Worm (Caenorhabditis elegans) whole organism, early embryonic: Measurements from ENCODE around the gene F59F3.6.

Source experiments
- B0310.2 ChIP-seq: sonication (generic microtip); optimal IDR thresholded peaks from 2 replicates; lab custom pipeline; 2016; ENCODE audit warnings: mild to moderate bottlenecking, missing genetic modification characterization, missing compliant biosample characterization
- F13C5.2 ChIP-seq: sonication (generic microtip); optimal IDR thresholded peaks from 2 replicates; lab custom pipeline; 2017; ENCODE audit warnings: mild to moderate bottlenecking, missing genetic modification characterization, inconsistent platforms, missing compliant biosample characterization
- aly-1 ChIP-seq: sonication (generic microtip); optimal IDR thresholded peaks from 2 replicates; lab custom pipeline; 2016; ENCODE audit warnings: missing genetic modification characterization, missing compliant biosample characterization
- ama-1 ChIP-seq: fragments of 150-350 bp; optimal IDR thresholded peaks from 2 replicates; lab custom pipeline; 2014
- ceh-13 ChIP-seq: fragments of 200-800 bp; sonication (Bioruptor generic); optimal IDR thresholded peaks from 2 replicates; lab custom pipeline; 2018; ENCODE audit warnings: mild to moderate bottlenecking, missing genetic modification characterization, missing compliant biosample characterization
- ceh-36 ChIP-seq: sonication (generic microtip); optimal IDR thresholded peaks from 2 replicates; lab custom pipeline; 2016; ENCODE audit warnings: missing genetic modification characterization, inconsistent platforms, missing compliant biosample characterization
- ets-7 ChIP-seq: sonication (generic microtip); optimal IDR thresholded peaks from 2 replicates; lab custom pipeline; 2016; ENCODE audit warnings: missing genotype, missing genetic modification characterization, missing compliant biosample characterization
- flt-1 ChIP-seq: fragments of 200-800 bp; sonication (Bioruptor generic); IDR thresholded peaks from 2 replicates; pipeline ENCODE4 v1.3.6; 2022; ENCODE audit warnings: missing genetic modification characterization, missing compliant biosample characterization
- hmg-4 ChIP-seq: fragments of 200-800 bp; sonication (Bioruptor generic); optimal IDR thresholded peaks from 2 replicates; lab custom pipeline; 2018; ENCODE audit warnings: mild to moderate bottlenecking, missing genetic modification characterization, missing compliant biosample characterization
- hnd-1 ChIP-seq: sonication (generic microtip); optimal IDR thresholded peaks from 2 replicates; lab custom pipeline; 2016; ENCODE audit warnings: missing genetic modification characterization, missing compliant biosample characterization
- pes-1 ChIP-seq: fragments of 200-800 bp; sonication (Bioruptor generic); IDR thresholded peaks from 2 replicates; pipeline ENCODE4 v1.3.6; 2022; ENCODE audit warnings: missing genetic modification reagents, missing genetic modification characterization, missing compliant biosample characterization
- scrt-1 ChIP-seq: fragments of 200-800 bp; sonication (Bioruptor generic); IDR thresholded peaks from 2 replicates; pipeline ENCODE4 v1.3.6; 2022; ENCODE audit warnings: missing genetic modification characterization, missing compliant biosample characterization
- sea-1 ChIP-seq: fragments of 200-800 bp; sonication (Bioruptor generic); conservative IDR thresholded peaks from 2 replicates; pipeline ENCODE4 v1.3.6; 2022; ENCODE audit warnings: missing genetic modification characterization, missing compliant biosample characterization
- tbx-11 ChIP-seq: fragments of 200-800 bp; sonication (Bioruptor generic); IDR thresholded peaks from 2 replicates; pipeline ENCODE4 v1.3.6; 2022; ENCODE audit warnings: missing genetic modification characterization, missing compliant biosample characterization
- tbx-37 ChIP-seq: fragments of 200-800 bp; sonication (Bioruptor generic); conservative IDR thresholded peaks from 2 replicates; pipeline ENCODE4 v1.3.6; 2022; ENCODE audit warnings: missing genetic modification reagents, missing genetic modification characterization, missing compliant biosample characterization
- tra-4 ChIP-seq: sonication (generic microtip); optimal IDR thresholded peaks from 2 replicates; lab custom pipeline; 2017; ENCODE audit warnings: missing genetic modification characterization, missing compliant biosample characterization

F59F3.6 gene

ce11 chrX:10951922-10952321, 47.2 kb downstream of the F59F3.6 start:
- TF ChIP-seq ceh-13 (GFP tag; lab: Kevin White, UChicago), result no peak
- no peak for TF ChIP-seq scrt-1 (GFP tag; lab: Robert Waterston, UW)
- TF ChIP-seq tbx-37, result no peak
- no peak for TF ChIP-seq sea-1
- no peak for TF ChIP-seq ceh-36 (tag; lab: Kevin White, UChicago)
- TF ChIP-seq pes-1, result no peak
- TF ChIP-seq flt-1 (GFP tag; lab: Robert Waterston, UW), result no peak
- no peak for TF ChIP-seq ama-1 (lab: Kevin White, UChicago)
- no peak for TF ChIP-seq ets-7 (tag; lab: Kevin White, UChicago)
- no peak for TF ChIP-seq tbx-11 (GFP tag; lab: Robert Waterston, UW)
- no peak for TF ChIP-seq aly-1 (tag; lab: Kevin White, UChicago)
- TF ChIP-seq tra-4 (tag; lab: Kevin White, UChicago), result no peak
- TF ChIP-seq B0310.2 (tag; lab: Kevin White, UChicago), result no peak
- no peak for TF ChIP-seq F13C5.2 (tag; lab: Kevin White, UChicago)

DNA sequence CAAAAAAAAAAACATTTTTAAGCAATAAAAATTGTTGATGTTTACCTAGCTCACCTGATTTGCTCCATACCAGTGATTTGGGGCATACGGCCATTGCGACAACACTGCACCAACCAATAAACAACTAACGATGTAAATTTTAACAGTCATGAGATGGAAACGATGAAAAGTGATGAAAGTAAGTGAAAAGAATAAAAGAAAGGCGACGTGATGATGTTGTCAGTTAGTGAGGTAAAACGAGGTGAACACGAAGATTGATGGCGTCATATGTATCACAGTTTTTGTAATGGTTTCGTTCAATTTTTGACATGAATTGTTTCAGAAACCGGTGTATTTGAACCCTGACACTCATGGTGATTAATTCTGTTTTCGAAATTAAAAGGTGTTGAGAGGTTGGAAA, 47.9 kb downstream of the F59F3.6 start, which contains the start of gene K09C8.7:
TSS of gene K09C8.7 (minus strand) at position 226 of the 400 bp plus-strand sequence.
- TF ChIP-seq ceh-13 (GFP tag; lab: Kevin White, UChicago), result no peak
- no peak for TF ChIP-seq B0310.2 (tag; lab: Kevin White, UChicago)
- no peak for TF ChIP-seq aly-1 (tag; lab: Kevin White, UChicago)
- TF ChIP-seq ama-1 (lab: Kevin White, UChicago), result no peak
- TF ChIP-seq tbx-37, result no peak
- TF ChIP-seq hnd-1 (tag; lab: Kevin White, UChicago), result no peak
- no peak for TF ChIP-seq sea-1
- TF ChIP-seq tbx-11 (GFP tag; lab: Robert Waterston, UW), result no peak
- TF ChIP-seq scrt-1 (GFP tag; lab: Robert Waterston, UW), result no peak
- TF ChIP-seq ets-7 (tag; lab: Kevin White, UChicago), result no peak

ce11 chrX:10948852-10949251, 50.2 kb downstream of the F59F3.6 start, which contains the start of gene T21B6.3:
T21B6.3 (minus strand) TSS chrX:10948952.
- no peak for TF ChIP-seq B0310.2 (tag; lab: Kevin White, UChicago)
- no peak for TF ChIP-seq hmg-4 (GFP tag; lab: Kevin White, UChicago)
- no peak for TF ChIP-seq ceh-13 (GFP tag; lab: Kevin White, UChicago)
- TF ChIP-seq ets-7 (tag; lab: Kevin White, UChicago), result no peak
